Fruit fly (Drosophila melanogaster): Measurements from ENCODE around the gene yellow-k.

Gene yellow-k

dm6 chr3L:15520320-15520719, at the start of gene yellow-k:
TSS of gene yellow-k (plus strand) at chr3L:15520620.
- no peak for TF ChIP-seq noc (tag; optimal IDR thresholded peaks at IDR 0.05)

dm6 chr3L:15474010-15474409, 46.4 kb upstream of the yellow-k start, which contains the start of gene cocoon:
TSS of gene cocoon (minus strand) at chr3L:15474110.
- TF ChIP-seq noc (tag; optimal IDR thresholded peaks at IDR 0.05): no peak

- no peak for TF ChIP-seq noc (tag; optimal IDR thresholded peaks at IDR 0.05)
These were observed 35.1 kb upstream of the yellow-k start, which contains the start of gene Ran-like for dm6 chr3L:15485302-15485701. TSS of gene Ran-like (minus strand) at chr3L:15485402.

dm6 chr3L:15493886-15494598, 26.4 kb upstream of the yellow-k start:
- TF ChIP-seq noc (tag; optimal IDR thresholded peaks at IDR 0.05): no peak

- no peak for TF ChIP-seq noc (tag; optimal IDR thresholded peaks at IDR 0.05)
These were observed 25.7 kb upstream of the yellow-k start for dm6 chr3L:15494599-15495271.

- no peak for TF ChIP-seq noc (tag; optimal IDR thresholded peaks at IDR 0.05)
These were observed 25.0 kb upstream of the yellow-k start, which contains the start of gene CG12355 for dm6 chr3L:15495449-15495848. TSS of gene CG12355 (minus strand) at chr3L:15495549.

dm6 chr3L:15496274-15496673, 24.1 kb upstream of the yellow-k start, which contains the start of gene CG13455:
TSS of gene CG13455 (plus strand) at chr3L:15496574.
- no peak for TF ChIP-seq noc (tag; optimal IDR thresholded peaks at IDR 0.05)

dm6 chr3L:15497902-15498301, 22.5 kb upstream of the yellow-k start, which contains the start of gene CG7276:
TSS of gene CG7276 (plus strand) at chr3L:15498202.
- no peak for TF ChIP-seq noc (tag; optimal IDR thresholded peaks at IDR 0.05)

dm6 chr3L:15498745-15499144, 21.7 kb upstream of the yellow-k start, which contains the start of gene CG7275:
TSS of gene CG7275 (plus strand) at chr3L:15498959.
- no peak for TF ChIP-seq noc (tag; optimal IDR thresholded peaks at IDR 0.05)

- TF ChIP-seq noc (tag; optimal IDR thresholded peaks at IDR 0.05): peak; percentile 12
These were observed 19.4 kb upstream of the yellow-k start, which contains the start of gene CG7272 for dm6 chr3L:15500813-15501645. TSS of gene CG7272 (plus strand) at chr3L:15500938.

dm6 chr3L:15501646-15501972, 18.8 kb upstream of the yellow-k start:
- peak; percentile 9 for TF ChIP-seq noc (tag; optimal IDR thresholded peaks at IDR 0.05)

- TF ChIP-seq noc (tag; optimal IDR thresholded peaks at IDR 0.05): no peak
These were observed 18.2 kb upstream of the yellow-k start for dm6 chr3L:15502256-15502655.

dm6 chr3L:15504687-15505086, 15.7 kb upstream of the yellow-k start, which contains the start of gene CG7857:
TSS of gene CG7857 (minus strand) at chr3L:15504894.
- no peak for TF ChIP-seq noc (tag; optimal IDR thresholded peaks at IDR 0.05)

- TF ChIP-seq noc (tag; optimal IDR thresholded peaks at IDR 0.05): no peak
These were observed 14.1 kb upstream of the yellow-k start for dm6 chr3L:15506174-15506926.

Measured in whole organism, larva.